Worm (Caenorhabditis elegans) whole organism, late embryonic: ENCODE measurements around the gene cest-1.1.
"Not testable (repeated sequence)": the region's sequence is repeated elsewhere in the genome, so short reads cannot be mapped to it uniquely, and the experiment has no call there.

Experiments
- K02D7.2 ChIP-seq: sonication (generic microtip); optimal IDR thresholded peaks from 2 replicates; lab custom pipeline; 2017; ENCODE audit warnings: mild to moderate bottlenecking, missing genetic modification characterization, missing compliant biosample characterization
- T23F11.4 ChIP-seq: fragments of 200-800 bp; sonication (Bioruptor generic); optimal IDR thresholded peaks from 2 replicates; lab custom pipeline; 2018; ENCODE audit warnings: mild to moderate bottlenecking, missing genetic modification characterization, missing compliant biosample characterization
- Y22D7AL.16 ChIP-seq: sonication (generic microtip); optimal IDR thresholded peaks from 2 replicates; lab custom pipeline; 2016; ENCODE audit warnings: missing genetic modification characterization, missing compliant biosample characterization
- ama-1 ChIP-seq: fragments of 150-350 bp; optimal IDR thresholded peaks from 2 replicates; lab custom pipeline; 2014
- ceh-14 ChIP-seq: sonication (generic microtip); optimal IDR thresholded peaks from 2 replicates; lab custom pipeline; 2016; ENCODE audit warnings: missing genotype, missing genetic modification characterization, missing compliant biosample characterization
- ceh-19 ChIP-seq: fragments of 200-800 bp; sonication (Bioruptor generic); optimal IDR thresholded peaks from 2 replicates; lab custom pipeline; 2018; ENCODE audit warnings: mild to moderate bottlenecking, missing genetic modification characterization, missing compliant biosample characterization
- ceh-2 ChIP-seq: sonication (generic microtip); optimal IDR thresholded peaks from 2 replicates; lab custom pipeline; 2016; ENCODE audit warnings: missing genotype, missing genetic modification characterization, missing compliant biosample characterization
- ceh-22 ChIP-seq: sonication (generic microtip); optimal IDR thresholded peaks from 2 replicates; lab custom pipeline; 2017; ENCODE audit warnings: missing biosample characterization, missing genetic modification characterization
- ceh-30 ChIP-seq: fragments of 150-350 bp; optimal IDR thresholded peaks from 2 replicates; lab custom pipeline; 2014; ENCODE audit warnings: missing biosample characterization, missing genetic modification characterization
- ceh-31 ChIP-seq: sonication (generic microtip); optimal IDR thresholded peaks from 2 replicates; lab custom pipeline; 2016; ENCODE audit warnings: missing genetic modification characterization, missing compliant biosample characterization
- ceh-34 ChIP-seq: sonication (generic microtip); optimal IDR thresholded peaks from 2 replicates; lab custom pipeline; 2016; ENCODE audit warnings: mild to moderate bottlenecking, missing genetic modification characterization, missing compliant biosample characterization
- ceh-45 ChIP-seq: fragments of 200-800 bp; sonication (Bioruptor generic); IDR thresholded peaks from 2 replicates; pipeline ENCODE4 v1.3.6; 2022; ENCODE audit warnings: missing genetic modification reagents, missing genetic modification characterization, missing compliant biosample characterization
- ceh-48 ChIP-seq: sonication (generic microtip); optimal IDR thresholded peaks from 2 replicates; lab custom pipeline; 2016; ENCODE audit warnings: missing genetic modification characterization, inconsistent platforms, missing compliant biosample characterization
- che-1 ChIP-seq: sonication (generic microtip); optimal IDR thresholded peaks from 2 replicates; lab custom pipeline; 2016; ENCODE audit warnings: mild to moderate bottlenecking, missing genetic modification characterization, missing compliant biosample characterization
- dmd-4 ChIP-seq: sonication (generic microtip); optimal IDR thresholded peaks from 2 replicates; lab custom pipeline; 2016; ENCODE audit warnings: borderline replicate concordance, missing genetic modification characterization, missing compliant biosample characterization
- dve-1 ChIP-seq: sonication (generic microtip); optimal IDR thresholded peaks from 2 replicates; lab custom pipeline; 2017; ENCODE audit warnings: antibody characterized with exemption, mild to moderate bottlenecking, missing genetic modification characterization, missing compliant biosample characterization
- ets-4 ChIP-seq: sonication (generic microtip); optimal IDR thresholded peaks from 2 replicates; lab custom pipeline; 2016; ENCODE audit warnings: missing genetic modification characterization, missing compliant biosample characterization
- eyg-1 ChIP-seq: sonication (generic microtip); optimal IDR thresholded peaks from 2 replicates; lab custom pipeline; 2016; ENCODE audit warnings: missing genotype, missing genetic modification characterization, missing compliant biosample characterization
- fkh-10 ChIP-seq: fragments of 150-350 bp; optimal IDR thresholded peaks from 2 replicates; lab custom pipeline; 2014; ENCODE audit warnings: missing biosample characterization, missing genetic modification reagents, missing genetic modification characterization
- gmeb-2 ChIP-seq: sonication (generic microtip); optimal IDR thresholded peaks from 2 replicates; lab custom pipeline; 2016; ENCODE audit warnings: missing genetic modification characterization, inconsistent platforms, missing compliant biosample characterization
- hlh-13 ChIP-seq: fragments of 200-800 bp; sonication (Bioruptor generic); optimal IDR thresholded peaks from 2 replicates; lab custom pipeline; 2018; ENCODE audit warnings: mild to moderate bottlenecking, missing genetic modification characterization, missing compliant biosample characterization
- hlh-30 ChIP-seq: sonication (generic microtip); optimal IDR thresholded peaks from 2 replicates; lab custom pipeline; 2017; ENCODE audit warnings: antibody characterized with exemption, missing genetic modification characterization, missing compliant biosample characterization; ENCODE audit not compliant: insufficient read depth
- hlh-6 ChIP-seq: sonication (generic microtip); optimal IDR thresholded peaks from 2 replicates; lab custom pipeline; 2016; ENCODE audit warnings: missing genotype, missing genetic modification characterization, missing compliant biosample characterization
- hlh-8 ChIP-seq: sonication (generic microtip); optimal IDR thresholded peaks from 2 replicates; lab custom pipeline; 2016; ENCODE audit warnings: missing genotype, missing genetic modification characterization, missing compliant biosample characterization
- lim-6 ChIP-seq: sonication (generic microtip); optimal IDR thresholded peaks from 2 replicates; lab custom pipeline; 2016; ENCODE audit warnings: missing genetic modification characterization, missing compliant biosample characterization
- lin-11 ChIP-seq: fragments of 200-800 bp; sonication (Bioruptor generic); optimal IDR thresholded peaks from 2 replicates; lab custom pipeline; 2018; ENCODE audit warnings: mild to moderate bottlenecking, missing genetic modification characterization, missing compliant biosample characterization
- nfya-1 ChIP-seq: sonication (generic microtip); optimal IDR thresholded peaks from 2 replicates; lab custom pipeline; 2017; ENCODE audit warnings: missing genetic modification characterization, mild to moderate bottlenecking, missing compliant biosample characterization, antibody characterized with exemption, moderate library complexity
- nhr-11 ChIP-seq: fragments of 150-350 bp; optimal IDR thresholded peaks from 2 replicates; lab custom pipeline; 2014; ENCODE audit warnings: missing biosample characterization, missing genetic modification characterization
- nhr-232 ChIP-seq: sonication (generic microtip); optimal IDR thresholded peaks from 2 replicates; lab custom pipeline; 2016; ENCODE audit warnings: missing genetic modification characterization, missing compliant biosample characterization
- odd-2 ChIP-seq: sonication (generic microtip); optimal IDR thresholded peaks from 2 replicates; lab custom pipeline; 2017; ENCODE audit warnings: antibody characterized with exemption, mild to moderate bottlenecking, missing genetic modification characterization, missing compliant biosample characterization
- pat-9 ChIP-seq: fragments of 200-800 bp; sonication (Bioruptor generic); optimal IDR thresholded peaks from 2 replicates; lab custom pipeline; 2018; ENCODE audit warnings: mild to moderate bottlenecking, missing genetic modification characterization, moderate library complexity, missing compliant biosample characterization
- pha-2 ChIP-seq: sonication (generic microtip); optimal IDR thresholded peaks from 2 replicates; lab custom pipeline; 2017; ENCODE audit warnings: mild to moderate bottlenecking, missing genetic modification characterization, missing compliant biosample characterization
- pqm-1 ChIP-seq: sonication (generic microtip); optimal IDR thresholded peaks from 2 replicates; lab custom pipeline; 2016; ENCODE audit warnings: missing genetic modification characterization, missing compliant biosample characterization
- pros-1 ChIP-seq: fragments of 150-350 bp; optimal IDR thresholded peaks from 2 replicates; lab custom pipeline; 2014; ENCODE audit warnings: missing biosample characterization, missing genetic modification reagents, missing genetic modification characterization
- rnt-1 ChIP-seq: sonication (generic microtip); optimal IDR thresholded peaks from 2 replicates; lab custom pipeline; 2016; ENCODE audit warnings: missing genetic modification characterization, missing compliant biosample characterization
- sdc-2 ChIP-seq: sonication (generic microtip); optimal IDR thresholded peaks from 2 replicates; lab custom pipeline; 2016; ENCODE audit warnings: missing genotype, missing genetic modification characterization, missing compliant biosample characterization
- sox-4 ChIP-seq: sonication (generic microtip); optimal IDR thresholded peaks from 2 replicates; lab custom pipeline; 2017; ENCODE audit warnings: mild to moderate bottlenecking, missing genetic modification characterization, inconsistent platforms, missing compliant biosample characterization
- tbx-2 ChIP-seq: sonication (generic microtip); optimal IDR thresholded peaks from 2 replicates; lab custom pipeline; 2016; ENCODE audit warnings: missing genetic modification characterization, missing compliant biosample characterization
- tbx-7 ChIP-seq: sonication (generic microtip); optimal IDR thresholded peaks from 2 replicates; lab custom pipeline; 2016; ENCODE audit warnings: missing genotype, missing genetic modification characterization, missing compliant biosample characterization
- ttx-3 ChIP-seq: sonication (generic microtip); optimal IDR thresholded peaks from 2 replicates; lab custom pipeline; 2016; ENCODE audit warnings: missing genetic modification reagents, missing genetic modification characterization, missing compliant biosample characterization
- unc-42 ChIP-seq: sonication (generic microtip); optimal IDR thresholded peaks from 2 replicates; lab custom pipeline; 2016; ENCODE audit warnings: missing genotype, missing genetic modification characterization, missing compliant biosample characterization
- unc-55 ChIP-seq: sonication (generic microtip); optimal IDR thresholded peaks from 2 replicates; lab custom pipeline; 2017; ENCODE audit warnings: missing biosample characterization, missing genetic modification reagents, missing genetic modification characterization
- unc-86 ChIP-seq: sonication (generic microtip); optimal IDR thresholded peaks from 2 replicates; lab custom pipeline; 2016; ENCODE audit warnings: missing genetic modification characterization, missing compliant biosample characterization
- zip-5 ChIP-seq: sonication (generic microtip); optimal IDR thresholded peaks from 2 replicates; lab custom pipeline; 2016; ENCODE audit warnings: missing genetic modification characterization, missing compliant biosample characterization
- ztf-16 ChIP-seq: sonication (generic microtip); optimal IDR thresholded peaks from 2 replicates; lab custom pipeline; 2017; ENCODE audit warnings: missing genetic modification characterization, missing compliant biosample characterization

cest-1.1 gene

ce11 chrV:14140733-14141132 is 25.8 kb downstream of the cest-1.1 start:
- no peak for TF ChIP-seq zip-5 (tag; lab: Kevin White, UChicago)
- peak; percentile 94 for TF ChIP-seq unc-42 (tag; lab: Kevin White, UChicago)

ce11 chrV:14139252-14140100 is 27.1 kb downstream of the cest-1.1 start:
- TF ChIP-seq ceh-48 (tag; lab: Kevin White, UChicago), result peak; percentile 25
- no peak for TF ChIP-seq ztf-16 (tag; lab: Kevin White, UChicago)
- TF ChIP-seq tbx-2 (tag; lab: Kevin White, UChicago), result peak; percentile 18
- TF ChIP-seq ceh-31 (tag; lab: Kevin White, UChicago), result peak; percentile 35
- peak; percentile 23 for TF ChIP-seq unc-42 (tag; lab: Kevin White, UChicago)
- peak; percentile 43 for TF ChIP-seq nfya-1 (tag; lab: Kevin White, UChicago)
- peak; percentile 29 for TF ChIP-seq rnt-1
- TF ChIP-seq hlh-6 (tag; lab: Kevin White, UChicago), result no peak
- TF ChIP-seq, all 69 proteins: peak for 6

- not testable (repeated sequence) for TF ChIP-seq hlh-6, pat-9, nfya-1 (tag; lab: Kevin White, UChicago)
Measured at ce11 chrV:14137766-14138165, 28.8 kb downstream of the cest-1.1 start, which contains the start of gene AH10.4. TSS of gene AH10.4 (minus strand) at chrV:14137866.

ce11 chrV:14136152-14136551 is 30.4 kb downstream of the cest-1.1 start:
- TF ChIP-seq hlh-13 (GFP tag; lab: Kevin White, UChicago), result no peak
- no peak for TF ChIP-seq pqm-1 (tag; lab: Kevin White, UChicago)
- no peak for TF ChIP-seq nhr-11
- TF ChIP-seq lin-11 (tag; lab: Kevin White, UChicago), result no peak
- no peak for TF ChIP-seq fkh-10 (GFP tag; lab: Kevin White, UChicago)
- TF ChIP-seq gmeb-2 (tag; lab: Kevin White, UChicago), result no peak
- no peak for TF ChIP-seq K02D7.2 (tag; lab: Kevin White, UChicago)
- peak; percentile 24 for TF ChIP-seq pha-2
- no peak for TF ChIP-seq sdc-2
- TF ChIP-seq dve-1 (tag; lab: Kevin White, UChicago), result peak; percentile 49
- peak; percentile 7 for TF ChIP-seq pros-1 (tag; lab: Kevin White, UChicago)
- no peak for TF ChIP-seq tbx-7 (tag; lab: Kevin White, UChicago)
- no peak for TF ChIP-seq ama-1 (lab: Kevin White, UChicago)
- TF ChIP-seq ttx-3 (tag; lab: Kevin White, UChicago), result no peak
- TF ChIP-seq nhr-232 (tag; lab: Kevin White, UChicago), result no peak
- no peak for TF ChIP-seq eyg-1 (tag; lab: Kevin White, UChicago)
- TF ChIP-seq hlh-6 (tag; lab: Kevin White, UChicago), result no peak
- TF ChIP-seq Y22D7AL.16 (tag; lab: Kevin White, UChicago), result no peak
- peak; percentile 13 for TF ChIP-seq unc-86
- TF ChIP-seq sox-4 (tag; lab: Kevin White, UChicago), result no peak
- peak; percentile 64 for TF ChIP-seq unc-55 (GFP tag; lab: Kevin White, UChicago)
- peak; percentile 34 for TF ChIP-seq ceh-2
- no peak for TF ChIP-seq dmd-4 (tag; lab: Kevin White, UChicago)
- peak; percentile 1 for TF ChIP-seq unc-42 (tag; lab: Kevin White, UChicago)
- TF ChIP-seq odd-2 (tag; lab: Kevin White, UChicago), result no peak
- TF ChIP-seq ceh-14 (tag; lab: Kevin White, UChicago), result no peak
- TF ChIP-seq ceh-45 (GFP tag; lab: Robert Waterston, UW), result no peak
- TF ChIP-seq ets-4 (tag; lab: Kevin White, UChicago), result peak; percentile 39
- no peak for TF ChIP-seq lim-6 (tag; lab: Kevin White, UChicago)
- TF ChIP-seq T23F11.4 (GFP tag; lab: Kevin White, UChicago), result no peak
- peak; percentile 46 for TF ChIP-seq hlh-30 (tag; lab: Kevin White, UChicago)
- TF ChIP-seq ceh-22 (tag; lab: Kevin White, UChicago), result no peak
- TF ChIP-seq che-1 (tag; lab: Kevin White, UChicago), result no peak
- TF ChIP-seq ceh-34 (tag; lab: Kevin White, UChicago), result peak; percentile 38
- TF ChIP-seq ceh-30 (tag; lab: Kevin White, UChicago), result peak; percentile 0
- TF ChIP-seq ceh-19 (GFP tag; lab: Kevin White, UChicago), result peak; percentile 67
- TF ChIP-seq hlh-8, result no peak
- TF ChIP-seq ceh-31 (tag; lab: Kevin White, UChicago), result peak; percentile 82
